Fruit fly (Drosophila melanogaster): ENCODE results near the gene feo.
A peak's percentile ranks its signal among the peaks of the same experiment; 100 is the strongest.

The feo gene

dm6 chrX:10854686-10855085, at the start of gene feo:
TSS of gene feo (minus strand) at chrX:10854869.
- no peak for TF ChIP-seq CG8478 (optimal IDR thresholded peaks at IDR 0.05)
- peak in 1 of 2 experiments; percentile 25 for TF ChIP-seq CTCF (optimal IDR thresholded peaks at IDR 0.05)

dm6 chrX:10899665-10900064, 45.0 kb upstream of the feo start, which contains the start of gene CG15208:
TSS of gene CG15208 (plus strand) at chrX:10899965.
- TF ChIP-seq CG8478 (optimal IDR thresholded peaks at IDR 0.05): no peak
- TF ChIP-seq CTCF (optimal IDR thresholded peaks at IDR 0.05): no peak

dm6 chrX:10899232-10899631, 44.6 kb upstream of the feo start, which contains the start of gene CG1582:
TSS of gene CG1582 (minus strand) at chrX:10899302.
- TF ChIP-seq CG8478 (optimal IDR thresholded peaks at IDR 0.05) (no peak), CTCF (optimal IDR thresholded peaks at IDR 0.05) (no peak)

dm6 chrX:10893208-10893607, 38.5 kb upstream of the feo start:
- no peak for TF ChIP-seq CTCF (optimal IDR thresholded peaks at IDR 0.05)
- no peak for TF ChIP-seq CG8478 (optimal IDR thresholded peaks at IDR 0.05)

- TF ChIP-seq CTCF (optimal IDR thresholded peaks at IDR 0.05): no peak
- no peak for TF ChIP-seq CG8478 (optimal IDR thresholded peaks at IDR 0.05)
These were observed 36.5 kb upstream of the feo start, which contains the start of gene Ork1 for dm6 chrX:10891150-10891549. TSS of gene Ork1 (minus strand) at chrX:10891250.

- TF ChIP-seq CG8478 (optimal IDR thresholded peaks at IDR 0.05): no peak
- no peak for TF ChIP-seq CTCF (optimal IDR thresholded peaks at IDR 0.05)
These were observed 35.4 kb upstream of the feo start for dm6 chrX:10889955-10890617.

dm6 chrX:10887643-10888042, 33.0 kb upstream of the feo start:
- TF ChIP-seq CG8478 (optimal IDR thresholded peaks at IDR 0.05) (no peak), CTCF (optimal IDR thresholded peaks at IDR 0.05) (no peak)

- TF ChIP-seq CG8478 (optimal IDR thresholded peaks at IDR 0.05) (no peak), CTCF (optimal IDR thresholded peaks at IDR 0.05) (no peak)
These were observed 31.7 kb upstream of the feo start for dm6 chrX:10886418-10886817.

dm6 chrX:10883740-10884139, 29.1 kb upstream of the feo start:
- TF ChIP-seq CG8478 (optimal IDR thresholded peaks at IDR 0.05) (no peak), CTCF (optimal IDR thresholded peaks at IDR 0.05) (no peak)

dm6 chrX:10882786-10883185, 28.1 kb upstream of the feo start:
- no peak for TF ChIP-seq CTCF (optimal IDR thresholded peaks at IDR 0.05)

- TF ChIP-seq CG8478 (optimal IDR thresholded peaks at IDR 0.05): no peak
- no peak for TF ChIP-seq CTCF (optimal IDR thresholded peaks at IDR 0.05)
These were observed 22.6 kb upstream of the feo start, which contains the start of gene CG1637 for dm6 chrX:10877087-10877935. TSS of gene CG1637 (minus strand) at chrX:10877893.

dm6 chrX:10876451-10876850, 21.8 kb upstream of the feo start:
- no peak for TF ChIP-seq CTCF (optimal IDR thresholded peaks at IDR 0.05)
- no peak for TF ChIP-seq CG8478 (optimal IDR thresholded peaks at IDR 0.05)

dm6 chrX:10869045-10869444, 14.4 kb upstream of the feo start, which contains the start of gene CG2157:
TSS of gene CG2157 (plus strand) at chrX:10869284.
- TF ChIP-seq CTCF (optimal IDR thresholded peaks at IDR 0.05): no peak
- TF ChIP-seq CG8478 (optimal IDR thresholded peaks at IDR 0.05): no peak

- no peak for TF ChIP-seq CG8478 (optimal IDR thresholded peaks at IDR 0.05)
- TF ChIP-seq CTCF (optimal IDR thresholded peaks at IDR 0.05): no peak
These were observed 13.0 kb upstream of the feo start for dm6 chrX:10867692-10868091.

dm6 chrX:10865580-10866331, 11.1 kb upstream of the feo start:
- no peak for TF ChIP-seq CG8478 (optimal IDR thresholded peaks at IDR 0.05)
- peak in 1 of 2 experiments; percentile 14 for TF ChIP-seq CTCF (optimal IDR thresholded peaks at IDR 0.05)
